Fruit fly (Drosophila melanogaster): ENCODE measurements around the gene CG2694.

Gene CG2694

DNA sequence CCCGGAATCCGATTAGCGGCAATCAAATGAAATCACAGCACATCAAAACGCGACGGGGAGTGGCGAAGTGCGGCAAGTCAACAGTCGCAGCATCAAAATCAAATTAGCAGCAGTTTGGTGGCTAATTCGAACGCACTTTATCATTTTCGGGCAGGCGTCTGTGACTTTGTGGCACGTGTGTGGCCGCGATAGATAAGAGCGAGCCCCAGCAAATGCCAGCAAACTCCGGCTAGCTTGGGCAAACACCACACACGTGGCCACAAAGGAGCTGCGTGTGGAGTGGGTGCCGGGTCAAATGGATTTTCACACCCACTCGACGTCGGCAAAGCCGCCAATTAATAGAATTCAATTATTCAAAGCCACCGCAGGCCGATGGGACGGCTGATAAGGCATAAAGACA lies 30.0 kb upstream of the CG2694 start:
- no peak for TF ChIP-seq achi (GFP tag; optimal IDR thresholded peaks at IDR 0.05)
- TF ChIP-seq CG15336 (GFP tag; IDR thresholded peaks at IDR 0.05) = no peak
- TF ChIP-seq Eip75B (GFP tag; optimal IDR thresholded peaks at IDR 0.05) = no peak
- TF ChIP-seq CG31627 (GFP tag; optimal IDR thresholded peaks at IDR 0.05) = no peak
- no peak for TF ChIP-seq CG6854 (GFP tag; optimal IDR thresholded peaks at IDR 0.05)
- no peak for TF ChIP-seq pdm3 (GFP tag; optimal IDR thresholded peaks at IDR 0.05)
- no peak for TF ChIP-seq Ets96B (tag; optimal IDR thresholded peaks at IDR 0.05)
- TF ChIP-seq CG3919 (GFP tag; optimal IDR thresholded peaks at IDR 0.05) = no peak
- no peak for TF ChIP-seq CG16779 (tag; optimal IDR thresholded peaks at IDR 0.05)
- no peak for TF ChIP-seq lz (GFP tag; optimal IDR thresholded peaks at IDR 0.05)
- TF ChIP-seq CG32006 (GFP tag; optimal IDR thresholded peaks at IDR 0.05) = no peak
- no peak for TF ChIP-seq svp (GFP tag)
- TF ChIP-seq acj6 (GFP tag; optimal IDR thresholded peaks at IDR 0.05) = no peak
- no peak for TF ChIP-seq Smox (GFP tag; optimal IDR thresholded peaks at IDR 0.05)
- TF ChIP-seq CG6792 (GFP tag; optimal IDR thresholded peaks at IDR 0.05) = no peak
- no peak for TF ChIP-seq CG11294 (GFP tag; IDR thresholded peaks at IDR 0.05)

DNA sequence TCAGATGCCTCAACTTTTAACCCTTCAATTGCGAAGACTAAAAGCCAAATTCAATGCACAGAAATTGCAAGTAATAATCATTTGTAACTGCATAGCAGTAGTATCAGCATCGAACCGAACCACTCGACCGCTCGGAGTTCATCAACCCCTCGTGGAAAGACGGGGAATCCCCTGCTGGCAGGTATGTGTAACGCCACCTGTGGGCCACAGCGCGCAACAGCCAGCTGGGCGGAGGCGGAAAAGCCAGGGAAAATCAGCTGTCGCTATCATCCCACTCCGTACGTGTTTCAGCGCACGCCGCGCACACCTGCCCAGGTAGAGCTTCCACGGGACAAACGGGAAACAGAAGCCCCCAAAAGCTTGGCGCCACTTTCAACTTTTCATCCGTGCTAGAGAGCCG lies 29.4 kb upstream of the CG2694 start:
- TF ChIP-seq eg (GFP tag; IDR thresholded peaks at IDR 0.05) = no peak
- no peak for TF ChIP-seq CG11762 (GFP tag; optimal IDR thresholded peaks at IDR 0.05; ENCODE audit: insufficient read depth)
- no peak for TF ChIP-seq dac (GFP tag; optimal IDR thresholded peaks at IDR 0.05)
- TF ChIP-seq CG32006 (GFP tag; optimal IDR thresholded peaks at IDR 0.05) = no peak
- no peak for TF ChIP-seq topi (GFP tag; optimal IDR thresholded peaks at IDR 0.05)
- TF ChIP-seq cyc (GFP tag; optimal IDR thresholded peaks at IDR 0.05) = no peak
- no peak for TF ChIP-seq CG6854 (GFP tag; optimal IDR thresholded peaks at IDR 0.05)
- no peak for TF ChIP-seq CG6163 (GFP tag; IDR thresholded peaks at IDR 0.05)
- no peak for TF ChIP-seq Sox15 (GFP tag; optimal IDR thresholded peaks at IDR 0.05)
- TF ChIP-seq CG6808 (GFP tag; optimal IDR thresholded peaks at IDR 0.05) = no peak
- TF ChIP-seq Hr39 (GFP tag; optimal IDR thresholded peaks at IDR 0.05) = no peak
- TF ChIP-seq CG10669 (GFP tag; optimal IDR thresholded peaks at IDR 0.05) = no peak
- TF ChIP-seq CG7368 (GFP tag; optimal IDR thresholded peaks at IDR 0.05) = no peak
- no peak for TF ChIP-seq Ets21C (GFP tag; optimal IDR thresholded peaks at IDR 0.05)
- TF ChIP-seq dsx (GFP tag; optimal IDR thresholded peaks at IDR 0.05; ENCODE audit: poor library complexity, severe bottlenecking) = no peak
- no peak for TF ChIP-seq CG8319 (GFP tag; optimal IDR thresholded peaks at IDR 0.05)
- TF ChIP-seq Hr38 (GFP tag; optimal IDR thresholded peaks at IDR 0.05) = no peak

DNA sequence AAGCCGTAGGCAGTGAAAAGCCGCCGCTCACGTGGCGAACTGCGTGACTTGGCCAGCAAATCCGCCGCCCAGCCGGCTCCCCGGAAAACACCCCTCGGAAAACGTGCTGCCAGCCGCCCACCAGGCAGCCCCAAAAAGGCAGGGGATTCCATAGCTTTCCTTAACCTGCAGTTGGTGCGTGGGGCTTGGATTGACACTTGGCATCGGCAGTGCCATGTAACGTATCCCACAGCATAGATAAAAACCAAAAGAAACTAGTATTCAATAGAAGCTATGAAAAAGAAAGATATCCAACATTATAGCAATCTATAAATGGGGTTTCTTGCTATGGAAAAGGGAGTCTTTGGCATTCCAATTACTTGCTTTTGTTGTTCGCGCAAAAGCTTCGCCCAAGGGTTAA lies 28.9 kb upstream of the CG2694 start:
- TF ChIP-seq CG6163 (GFP tag; IDR thresholded peaks at IDR 0.05) = 0 out of 3 replicates have a peak, but pooled peaks have one; percentile 14
- TF ChIP-seq Ets96B (tag; optimal IDR thresholded peaks at IDR 0.05) = no peak
- peak; percentile 39 for TF ChIP-seq CG32006 (GFP tag; optimal IDR thresholded peaks at IDR 0.05)
- TF ChIP-seq svp (GFP tag) = no peak
- peak; percentile 36 for TF ChIP-seq Hr4 (GFP tag; optimal IDR thresholded peaks at IDR 0.05)
- peak; percentile 54 for TF ChIP-seq Eip78C (GFP tag)
- peak; percentile 21 for TF ChIP-seq net (GFP tag; optimal IDR thresholded peaks at IDR 0.05)
- peak; percentile 14 for TF ChIP-seq OdsH (GFP tag; optimal IDR thresholded peaks at IDR 0.05)
- peak; percentile 11 for TF ChIP-seq pdm3 (GFP tag; optimal IDR thresholded peaks at IDR 0.05)
- peak; percentile 15 for TF ChIP-seq CG6276 (GFP tag; optimal IDR thresholded peaks at IDR 0.05)
- TF ChIP-seq CG3919 (GFP tag; optimal IDR thresholded peaks at IDR 0.05) = peak; percentile 2
- TF ChIP-seq CG15336 (GFP tag; IDR thresholded peaks at IDR 0.05) = peak; percentile 55
- no peak for TF ChIP-seq CG11294 (GFP tag; IDR thresholded peaks at IDR 0.05)

DNA sequence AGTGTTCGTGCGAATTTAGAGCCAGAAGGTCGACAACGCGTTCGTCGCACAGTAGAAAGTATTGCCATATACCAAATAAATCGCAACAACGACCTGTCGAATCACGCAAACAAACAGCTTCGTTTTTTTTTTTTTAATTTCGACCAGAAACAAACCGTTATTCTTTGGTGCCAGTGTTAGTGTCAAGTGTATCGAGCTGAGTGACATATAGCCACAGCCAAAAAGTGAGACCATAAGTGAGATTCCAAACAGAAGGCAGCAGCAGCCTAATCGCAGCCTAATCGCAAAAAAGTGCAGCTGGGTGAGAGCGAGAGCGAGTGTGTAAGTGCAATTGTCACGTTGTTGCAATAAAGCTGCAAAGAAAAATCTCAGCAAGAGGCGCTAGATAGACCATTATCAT lies 28.3 kb upstream of the CG2694 start, which contains the start of gene per:
Gene per (plus strand): TSS at position 1 of the 400 bp plus-strand sequence.
- TF ChIP-seq CG6792 (GFP tag; optimal IDR thresholded peaks at IDR 0.05) (no peak), CG6854 (GFP tag; optimal IDR thresholded peaks at IDR 0.05) (no peak), CG10631 (GFP tag; optimal IDR thresholded peaks at IDR 0.05) (no peak), topi (GFP tag; optimal IDR thresholded peaks at IDR 0.05) (no peak), CG9139 (GFP tag; optimal IDR thresholded peaks at IDR 0.05) (no peak), net (GFP tag; optimal IDR thresholded peaks at IDR 0.05) (no peak)
